Worm (Caenorhabditis elegans) whole organism, mixed stage, embryonic: ENCODE measurements around the gene nhr-79.

Source experiments
- M03D4.4 ChIP-seq: sonication (generic microtip); optimal IDR thresholded peaks from 2 replicates; lab custom pipeline; 2017; ENCODE audit warnings: mild to moderate bottlenecking, missing genetic modification characterization, missing compliant biosample characterization
- bed-3 ChIP-seq: fragments of 200-800 bp; sonication (Bioruptor generic); optimal IDR thresholded peaks from 3 replicates; lab custom pipeline; 2018; ENCODE audit warnings: mild to moderate bottlenecking, missing genetic modification characterization, moderate library complexity, missing compliant biosample characterization
- blmp-1 ChIP-seq: fragments of 150-350 bp; optimal IDR thresholded peaks from 2 replicates; lab custom pipeline; 2014; ENCODE audit warnings: missing biosample characterization, missing genetic modification characterization
- ceh-39 ChIP-seq: fragments of 150-350 bp; optimal IDR thresholded peaks from 2 replicates; lab custom pipeline; 2014; ENCODE audit warnings: missing biosample characterization, missing genetic modification characterization
- ceh-83 ChIP-seq: fragments of 200-800 bp; sonication (Bioruptor generic); optimal IDR thresholded peaks from 2 replicates; lab custom pipeline; 2018; ENCODE audit warnings: mild to moderate bottlenecking, missing genetic modification characterization, missing compliant biosample characterization
- ces-1 ChIP-seq: fragments of 150-350 bp; optimal IDR thresholded peaks from 2 replicates; lab custom pipeline; 2014; ENCODE audit warnings: missing biosample characterization, missing genetic modification reagents, missing genetic modification characterization
- cnd-1 ChIP-seq: fragments of 200-800 bp; sonication (Bioruptor generic); optimal IDR thresholded peaks from 2 replicates; lab custom pipeline; 2018; ENCODE audit warnings: mild to moderate bottlenecking, missing genetic modification characterization, missing compliant biosample characterization
- drap-1 ChIP-seq: fragments of 200-800 bp; sonication (Bioruptor generic); optimal IDR thresholded peaks from 3 replicates; lab custom pipeline; 2018; ENCODE audit warnings: mild to moderate bottlenecking, missing genetic modification characterization, missing compliant biosample characterization
- elt-1 ChIP-seq: sonication (generic microtip); optimal IDR thresholded peaks from 2 replicates; lab custom pipeline; 2017; ENCODE audit warnings: missing genetic modification characterization, mild to moderate bottlenecking, missing compliant biosample characterization, antibody characterized with exemption, moderate library complexity, borderline replicate concordance; ENCODE audit not compliant: insufficient read depth
- elt-3 ChIP-seq: fragments of 150-350 bp; optimal IDR thresholded peaks from 2 replicates; lab custom pipeline; 2014; ENCODE audit warnings: missing biosample characterization, missing genetic modification characterization
- flh-1 ChIP-seq: fragments of 200-800 bp; sonication (Bioruptor generic); optimal IDR thresholded peaks from 2 replicates; lab custom pipeline; 2018; ENCODE audit warnings: mild to moderate bottlenecking, missing genetic modification characterization, moderate library complexity, missing compliant biosample characterization
- ham-2 ChIP-seq: fragments of 200-800 bp; sonication (Bioruptor generic); optimal IDR thresholded peaks from 2 replicates; lab custom pipeline; 2018; ENCODE audit warnings: mild to moderate bottlenecking, missing genetic modification characterization, missing compliant biosample characterization
- lin-13 ChIP-seq: fragments of 150-350 bp; optimal IDR thresholded peaks from 2 replicates; lab custom pipeline; 2014; ENCODE audit warnings: missing biosample characterization, missing genetic modification characterization
- lin-32 ChIP-seq: fragments of 200-800 bp; sonication (Bioruptor generic); optimal IDR thresholded peaks from 2 replicates; lab custom pipeline; 2018; ENCODE audit warnings: mild to moderate bottlenecking, missing genetic modification characterization, missing compliant biosample characterization
- lsy-2 ChIP-seq: fragments of 150-350 bp; optimal IDR thresholded peaks from 2 replicates; lab custom pipeline; 2014; ENCODE audit warnings: missing biosample characterization, missing genetic modification characterization
- mab-5 ChIP-seq: fragments of 150-350 bp; optimal IDR thresholded peaks from 2 replicates; lab custom pipeline; 2014; ENCODE audit warnings: missing biosample characterization, missing genetic modification characterization
- mep-1 ChIP-seq: fragments of 150-350 bp; optimal IDR thresholded peaks from 2 replicates; lab custom pipeline; 2017; ENCODE audit warnings: missing biosample characterization, missing genetic modification reagents, missing genetic modification characterization, inconsistent platforms
- mls-2 ChIP-seq: sonication (generic microtip); optimal IDR thresholded peaks from 2 replicates; lab custom pipeline; 2016; ENCODE audit warnings: mild to moderate bottlenecking, missing genetic modification characterization, moderate library complexity, missing compliant biosample characterization
- nhr-12 ChIP-seq: fragments of 150-350 bp; optimal IDR thresholded peaks from 2 replicates; lab custom pipeline; 2014; ENCODE audit warnings: missing biosample characterization, missing genetic modification characterization
- nhr-2 ChIP-seq: fragments of 150-350 bp; optimal IDR thresholded peaks from 2 replicates; lab custom pipeline; 2014; ENCODE audit warnings: missing biosample characterization, missing genetic modification characterization
- nhr-237 ChIP-seq: fragments of 150-350 bp; optimal IDR thresholded peaks from 2 replicates; lab custom pipeline; 2014; ENCODE audit warnings: missing biosample characterization, missing genetic modification characterization
- nhr-76 ChIP-seq: sonication (generic microtip); optimal IDR thresholded peaks from 2 replicates; lab custom pipeline; 2017; ENCODE audit warnings: missing biosample characterization, missing genetic modification characterization
- pha-4 ChIP-seq: fragments of 150-350 bp; optimal IDR thresholded peaks from 2 replicates; lab custom pipeline; 2018; ENCODE audit warnings: missing biosample characterization, missing genetic modification reagents, missing genetic modification characterization
- sem-2 ChIP-seq: fragments of 200-800 bp; sonication (Bioruptor generic); optimal IDR thresholded peaks from 2 replicates; lab custom pipeline; 2018; ENCODE audit warnings: mild to moderate bottlenecking, missing genetic modification characterization, missing compliant biosample characterization
- snpc-4 ChIP-seq: fragments of 150-350 bp; optimal IDR thresholded peaks from 2 replicates; lab custom pipeline; 2014; ENCODE audit warnings: missing biosample characterization, missing genetic modification characterization
- sptf-1 ChIP-seq: sonication (generic microtip); optimal IDR thresholded peaks from 2 replicates; lab custom pipeline; 2017; ENCODE audit warnings: mild to moderate bottlenecking, missing genetic modification characterization, moderate library complexity, missing compliant biosample characterization
- tbx-8 ChIP-seq: fragments of 200-800 bp; sonication (Bioruptor generic); optimal IDR thresholded peaks from 2 replicates; lab custom pipeline; 2018; ENCODE audit warnings: mild to moderate bottlenecking, missing genetic modification characterization, moderate library complexity, missing compliant biosample characterization
- unc-120 ChIP-seq: sonication (generic microtip); optimal IDR thresholded peaks from 2 replicates; lab custom pipeline; 2017; ENCODE audit warnings: missing genetic modification characterization, missing compliant biosample characterization; ENCODE audit not compliant: poor library complexity, severe bottlenecking
- unc-39 ChIP-seq: fragments of 150-350 bp; optimal IDR thresholded peaks from 2 replicates; lab custom pipeline; 2014; ENCODE audit warnings: missing biosample characterization, missing genetic modification characterization
- unc-62 ChIP-seq: fragments of 150-350 bp; optimal IDR thresholded peaks from 2 replicates; lab custom pipeline; 2014; ENCODE audit warnings: missing biosample characterization, missing genetic modification reagents, missing genetic modification characterization
- zip-8 ChIP-seq: fragments of 150-350 bp; optimal IDR thresholded peaks from 2 replicates; lab custom pipeline; 2014; ENCODE audit warnings: missing biosample characterization, missing genetic modification characterization
- ztf-11 ChIP-seq: fragments of 150-350 bp; optimal IDR thresholded peaks from 2 replicates; lab custom pipeline; 2014; ENCODE audit warnings: missing biosample characterization, missing genetic modification characterization

Gene nhr-79

DNA sequence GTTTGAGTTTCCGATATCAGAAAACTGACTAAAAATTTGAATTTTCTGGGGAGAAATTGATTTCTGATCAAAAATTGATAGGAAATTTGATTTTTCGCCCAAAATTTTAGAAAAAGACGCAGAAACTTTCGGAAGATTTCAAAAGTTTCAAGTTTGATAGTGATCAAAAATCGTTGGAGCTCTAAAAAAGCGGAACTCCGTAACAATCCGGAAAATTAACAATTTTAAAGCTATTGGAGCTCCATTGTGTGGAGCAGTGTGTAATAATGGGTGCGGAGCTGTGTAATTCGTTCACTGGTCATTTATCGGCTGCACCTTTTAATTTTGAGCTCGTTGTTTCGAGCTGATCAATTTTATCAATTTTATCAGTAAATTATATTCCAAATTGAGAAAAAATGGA lies 41.8 kb upstream of the nhr-79 start, which contains the start of gene F21D9.4:
TSS of gene F21D9.4 (plus strand) at position 301 of the 400 bp plus-strand sequence.
- TF ChIP-seq cnd-1 (tag; lab: Kevin White, UChicago) (no peak), M03D4.4 (tag; lab: Kevin White, UChicago) (no peak)

DNA sequence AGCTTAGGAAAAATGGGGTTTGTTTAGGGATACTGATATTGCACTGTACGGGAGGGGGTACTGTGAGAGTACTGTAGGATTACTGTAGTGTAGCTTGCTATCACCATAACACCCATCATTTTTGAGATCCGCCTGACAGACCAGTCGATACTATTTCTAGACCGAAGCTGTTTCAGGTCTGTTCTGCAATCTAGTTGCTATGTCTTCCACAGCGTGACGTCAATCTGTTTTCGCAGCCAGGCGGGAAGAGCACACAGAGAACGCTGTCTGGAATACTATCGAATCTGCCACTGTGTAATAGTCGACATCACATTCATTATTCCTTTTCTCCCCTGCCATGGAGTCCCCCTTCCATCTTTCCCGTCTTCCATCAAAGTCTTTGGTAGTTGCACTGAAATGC lies 40.1 kb upstream of the nhr-79 start, which contains the start of gene F21D9.11:
TSS of gene F21D9.11 (plus strand) at position 301 of the 400 bp plus-strand sequence.
- no peak for TF ChIP-seq bed-3
- TF ChIP-seq ztf-11 (tag; lab: Kevin White, UChicago), result no peak
- TF ChIP-seq elt-3 (tag; lab: Kevin White, UChicago), result no peak
- TF ChIP-seq sptf-1 (tag; lab: Kevin White, UChicago), result no peak
- TF ChIP-seq lin-32 (GFP tag; lab: Kevin White, UChicago), result no peak
- TF ChIP-seq blmp-1 (tag; lab: Kevin White, UChicago), result no peak
- TF ChIP-seq nhr-76 (tag; lab: Kevin White, UChicago), result no peak
- TF ChIP-seq lin-13, result no peak
- no peak for TF ChIP-seq sem-2

DNA sequence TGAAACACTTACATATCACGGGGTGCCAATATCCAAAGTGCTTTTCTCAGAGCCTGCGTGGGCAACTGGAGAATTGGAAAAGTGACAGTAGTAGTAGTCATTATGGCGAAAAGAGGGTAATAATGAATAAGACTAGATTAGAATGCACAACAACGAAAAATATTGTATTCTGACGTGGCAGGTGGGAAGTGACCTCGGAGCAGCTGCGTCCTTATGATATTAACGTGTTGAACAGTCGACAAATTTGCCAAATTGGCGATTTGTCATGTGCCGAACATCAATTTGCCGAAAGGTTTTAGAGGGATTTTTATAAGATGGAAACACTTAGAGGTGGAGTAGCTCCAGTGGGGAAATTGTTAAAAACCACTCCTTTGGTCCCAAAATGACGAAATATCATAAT lies 39.3 kb upstream of the nhr-79 start, which contains the start of gene str-81:
TSS of gene str-81 (minus strand) at position 101 of the 400 bp plus-strand sequence.
- TF ChIP-seq lsy-2 (tag; lab: Kevin White, UChicago) (no peak), mab-5 (tag; lab: Kevin White, UChicago) (no peak), lin-32 (GFP tag; lab: Kevin White, UChicago) (no peak), nhr-2 (tag; lab: Kevin White, UChicago) (peak; percentile 36), unc-120 (tag; lab: Kevin White, UChicago) (no peak), mep-1 (tag; lab: Kevin White, UChicago) (no peak), blmp-1 (tag; lab: Kevin White, UChicago) (no peak), bed-3 (no peak), zip-8 (tag; lab: Kevin White, UChicago) (no peak), unc-62 (no peak), ham-2 (GFP tag; lab: Kevin White, UChicago) (no peak), sptf-1 (tag; lab: Kevin White, UChicago) (no peak), cnd-1 (tag; lab: Kevin White, UChicago) (peak; percentile 16), sem-2 (no peak), mls-2 (tag; lab: Kevin White, UChicago) (no peak), flh-1 (GFP tag; lab: Kevin White, UChicago) (no peak)

DNA sequence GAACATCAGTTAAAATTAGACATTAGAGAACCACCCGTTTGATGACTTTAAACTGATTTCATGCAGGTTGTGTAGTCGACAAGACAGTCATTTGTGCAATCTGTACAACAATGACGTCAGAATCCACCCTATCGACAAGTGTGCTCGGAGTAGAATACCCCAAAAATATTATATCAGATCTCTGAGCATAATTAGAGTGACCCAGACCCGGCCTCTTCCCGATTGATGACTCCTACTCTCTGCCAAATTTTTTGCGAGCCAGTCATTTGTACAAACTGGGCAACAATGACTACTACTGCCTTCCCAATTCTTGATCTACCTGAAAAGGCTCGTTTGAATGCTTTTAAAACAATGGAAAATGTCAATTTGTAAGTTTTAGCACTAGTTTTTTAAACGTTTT lies 28.4 kb upstream of the nhr-79 start, which contains the start of the genes fbxb-115 and fbxb-1:
TSS of gene fbxb-115 (minus strand) at position 101 of the 400 bp plus-strand sequence.
TSS of gene fbxb-1 (plus strand) at position 226 of the 400 bp plus-strand sequence.
- no peak for TF ChIP-seq flh-1 (GFP tag; lab: Kevin White, UChicago)
- no peak for TF ChIP-seq snpc-4
- no peak for TF ChIP-seq mep-1 (tag; lab: Kevin White, UChicago)
- TF ChIP-seq ceh-39, result no peak
- TF ChIP-seq nhr-76 (tag; lab: Kevin White, UChicago), result no peak
- TF ChIP-seq ztf-11 (tag; lab: Kevin White, UChicago), result no peak
- no peak for TF ChIP-seq elt-1
- no peak for TF ChIP-seq lin-32 (GFP tag; lab: Kevin White, UChicago)
- no peak for TF ChIP-seq unc-120 (tag; lab: Kevin White, UChicago)
- no peak for TF ChIP-seq cnd-1 (tag; lab: Kevin White, UChicago)
- TF ChIP-seq ceh-83 (GFP tag; lab: Kevin White, UChicago), result no peak
- no peak for TF ChIP-seq sem-2
- TF ChIP-seq tbx-8 (GFP tag; lab: Kevin White, UChicago), result no peak
- TF ChIP-seq M03D4.4 (tag; lab: Kevin White, UChicago), result no peak
- TF ChIP-seq lsy-2 (tag; lab: Kevin White, UChicago), result no peak
- no peak for TF ChIP-seq pha-4 (tag; lab: Kevin White, UChicago)
- TF ChIP-seq mls-2 (tag; lab: Kevin White, UChicago), result no peak
- TF ChIP-seq ham-2 (GFP tag; lab: Kevin White, UChicago), result no peak
- no peak for TF ChIP-seq nhr-2 (tag; lab: Kevin White, UChicago)
- TF ChIP-seq, all 35 proteins: peak for 0

DNA sequence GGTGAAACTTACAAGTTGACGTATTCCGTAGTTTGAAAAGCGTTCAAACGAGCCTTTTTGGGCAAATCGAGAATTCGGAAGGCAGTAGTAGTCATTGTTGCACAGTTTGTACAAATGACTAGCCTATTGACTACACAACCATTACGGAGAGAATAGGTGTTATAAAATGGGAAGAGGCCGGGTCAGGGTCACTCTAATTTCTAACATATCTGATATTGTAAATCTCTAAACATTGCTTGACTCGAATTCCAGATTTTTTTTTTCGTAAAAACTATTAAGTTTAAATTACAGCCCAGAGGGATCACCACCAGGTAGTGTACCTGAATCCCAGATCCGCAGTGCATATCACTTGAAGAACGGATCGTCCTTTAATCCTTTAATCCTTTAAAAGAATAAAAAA lies 25.5 kb upstream of the nhr-79 start, which contains the start of gene fbxb-2:
TSS of gene fbxb-2 (minus strand) at position 101 of the 400 bp plus-strand sequence.
- TF ChIP-seq ztf-11 (tag; lab: Kevin White, UChicago) (no peak), bed-3 (no peak), elt-1 (no peak), elt-3 (tag; lab: Kevin White, UChicago) (no peak), pha-4 (tag; lab: Kevin White, UChicago) (no peak), nhr-237 (tag; lab: Kevin White, UChicago) (no peak), ces-1 (no peak), nhr-12 (tag; lab: Kevin White, UChicago) (no peak), drap-1 (no peak), unc-39 (tag; lab: Kevin White, UChicago) (no peak)
